Worm (Caenorhabditis elegans): ENCODE measurements around the gene H35B03.1.
A peak's percentile ranks its signal among the peaks of the same experiment; 100 is the strongest.

Gene H35B03.1

DNA sequence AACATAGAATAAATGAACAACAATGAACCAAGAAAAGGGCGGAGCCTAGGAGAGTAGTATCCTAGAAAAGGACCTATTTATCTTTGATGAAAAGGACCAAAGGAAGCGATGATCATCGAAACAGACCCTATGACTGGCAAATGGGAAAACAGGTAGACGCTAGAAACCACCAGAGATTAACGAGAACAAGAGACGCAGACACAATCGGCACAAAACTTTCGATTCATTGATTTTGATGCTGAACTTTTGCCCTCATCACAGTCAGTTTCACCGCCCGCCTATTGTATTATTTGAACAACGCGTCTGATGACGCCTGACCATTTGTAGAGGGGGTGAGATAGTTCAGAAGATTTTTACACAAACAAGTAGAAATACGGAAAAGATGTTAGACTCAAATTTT is 40.3 kb downstream of the H35B03.1 start (continued):
- TF ChIP-seq dpl-1 (GFP tag; optimal IDR thresholded peaks at IDR 0.05) (peak in 2 of 3 experiments; percentile 20), sptf-1 (tag; optimal IDR thresholded peaks at IDR 0.05) (no peak), lin-15B (tag; optimal IDR thresholded peaks at IDR 0.05) (no peak), tbx-2 (tag; optimal IDR thresholded peaks at IDR 0.05) (peak; percentile 28), nhr-11 (tag; optimal IDR thresholded peaks at IDR 0.05) (no peak), nhr-85 (tag) (peak; percentile 92), ceh-8 (GFP tag; optimal IDR thresholded peaks at IDR 0.05) (no peak), ets-5 (GFP tag; IDR thresholded peaks at IDR 0.05) (no peak), lin-13 (GFP tag; optimal IDR thresholded peaks at IDR 0.05) (no peak), mab-9 (GFP tag; IDR thresholded peaks at IDR 0.05) (no peak), jun-1 (tag; optimal IDR thresholded peaks at IDR 0.05) (no peak), nhr-90 (tag; optimal IDR thresholded peaks at IDR 0.05; ENCODE audit: poor library complexity) (peak; percentile 31), ceh-88 (GFP tag; IDR thresholded peaks at IDR 0.05) (no peak), pqm-1 (tag; optimal IDR thresholded peaks at IDR 0.05) (no peak), fkh-4 (tag; optimal IDR thresholded peaks at IDR 0.05; ENCODE audit: borderline replicate concordance) (no peak), vab-15 (tag; optimal IDR thresholded peaks at IDR 0.05) (no peak), egl-13 (tag; optimal IDR thresholded peaks at IDR 0.05) (no peak), lin-39 (tag; optimal IDR thresholded peaks at IDR 0.05) (no peak), ztf-11 (tag; optimal IDR thresholded peaks at IDR 0.05) (no peak)

DNA sequence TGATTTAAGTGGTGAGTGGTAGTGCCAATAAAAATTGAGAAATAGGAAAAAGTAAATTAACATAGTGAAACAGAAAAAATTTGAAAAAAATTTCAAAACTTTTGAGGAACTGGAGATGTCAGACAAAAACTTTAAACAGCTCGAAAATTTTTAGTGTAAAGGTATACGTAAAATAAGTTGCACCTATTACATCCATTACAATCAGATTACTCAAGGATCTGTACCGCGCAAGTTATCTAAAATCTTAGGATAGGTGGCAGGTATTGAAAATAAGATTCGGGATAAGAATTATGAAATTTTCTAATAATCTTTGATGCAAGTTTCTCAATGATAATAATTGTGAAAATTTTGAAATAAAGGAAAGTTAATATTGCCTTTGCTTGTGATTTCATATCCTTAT is 41.4 kb downstream of the H35B03.1 start:
- TF ChIP-seq efl-1 (optimal IDR thresholded peaks at IDR 0.05) (no peak), efl-1 (GFP tag; optimal IDR thresholded peaks at IDR 0.05 in 1 of 2) (peak in 1 of 2 experiments; percentile 88), hpl-2 (GFP tag; optimal IDR thresholded peaks at IDR 0.05) (no peak), nhr-84 (tag; optimal IDR thresholded peaks at IDR 0.05) (no peak), lin-35 (GFP tag; optimal IDR thresholded peaks at IDR 0.05) (no peak), aha-1 (tag; optimal IDR thresholded peaks at IDR 0.05) (no peak), Y116A8C.19 (tag; optimal IDR thresholded peaks at IDR 0.05; ENCODE audit: borderline replicate concordance) (no peak), elt-3 (tag; optimal IDR thresholded peaks at IDR 0.05) (no peak)

DNA sequence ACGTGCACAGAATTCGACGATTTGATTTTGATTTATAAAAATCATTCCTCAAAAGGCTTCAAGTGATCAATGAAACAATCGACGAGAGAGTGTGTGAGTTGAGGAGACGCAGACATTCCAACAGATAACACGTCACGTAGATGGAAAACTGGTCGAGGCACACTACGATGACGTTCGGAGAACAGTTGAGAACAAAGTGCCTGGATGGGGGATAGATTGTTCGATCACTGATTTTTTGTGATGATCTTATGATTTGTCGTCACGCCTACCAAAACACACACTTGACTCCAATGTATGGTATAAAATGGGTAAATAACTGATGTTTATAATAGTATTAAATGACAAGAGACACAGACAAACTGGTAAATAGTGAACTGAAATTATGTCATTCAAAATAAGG is 52.9 kb downstream of the H35B03.1 start:
- TF ChIP-seq elt-3 (tag; optimal IDR thresholded peaks at IDR 0.05): peak in 2 of 6 experiments; percentile 33 to 34
- TF ChIP-seq dsc-1 (tag; optimal IDR thresholded peaks at IDR 0.05): no peak
- no peak for TF ChIP-seq ceh-82 (tag; optimal IDR thresholded peaks at IDR 0.05)
- TF ChIP-seq elt-2 (tag; optimal IDR thresholded peaks at IDR 0.05): peak; percentile 52
- TF ChIP-seq sup-37 (GFP tag; optimal IDR thresholded peaks at IDR 0.05): no peak
- TF ChIP-seq zag-1 (tag; optimal IDR thresholded peaks at IDR 0.05): no peak
- TF ChIP-seq ceh-88 (GFP tag; IDR thresholded peaks at IDR 0.05): no peak
- no peak for TF ChIP-seq mef-2 (tag; optimal IDR thresholded peaks at IDR 0.05)
- TF ChIP-seq nhr-76 (tag; optimal IDR thresholded peaks at IDR 0.05): no peak
- no peak for TF ChIP-seq ceh-90 (tag; optimal IDR thresholded peaks at IDR 0.05)
- peak; percentile 77 for TF ChIP-seq tbx-2 (tag; optimal IDR thresholded peaks at IDR 0.05)
- no peak for TF ChIP-seq swsn-7 (tag; optimal IDR thresholded peaks at IDR 0.05)
- no peak for TF ChIP-seq unc-98 (GFP tag; IDR thresholded peaks at IDR 0.05)
- no peak for TF ChIP-seq snpc-4 (tag; optimal IDR thresholded peaks at IDR 0.05)
- TF ChIP-seq ama-1 (optimal IDR thresholded peaks at IDR 0.05): no peak
- no peak for TF ChIP-seq nhr-12 (tag; optimal IDR thresholded peaks at IDR 0.05)
- no peak for TF ChIP-seq lin-39 (tag; optimal IDR thresholded peaks at IDR 0.05)
- peak; percentile 15 for TF ChIP-seq xbp-1 (tag; optimal IDR thresholded peaks at IDR 0.05)
- no peak for TF ChIP-seq nhr-28 (tag; optimal IDR thresholded peaks at IDR 0.05)
- TF ChIP-seq nhr-85 (tag): peak; percentile 95
- TF ChIP-seq unc-30 (tag; optimal IDR thresholded peaks at IDR 0.05): no peak
- TF ChIP-seq isw-1 (GFP tag; IDR thresholded peaks at IDR 0.05): no peak
- TF ChIP-seq lsy-2 (tag; optimal IDR thresholded peaks at IDR 0.05): no peak
- no peak for TF ChIP-seq efl-1 (optimal IDR thresholded peaks at IDR 0.05)
- peak in 1 of 2 experiments; percentile 94 for TF ChIP-seq efl-1 (GFP tag; optimal IDR thresholded peaks at IDR 0.05 in 1 of 2)
- no peak for TF ChIP-seq fos-1 (tag; optimal IDR thresholded peaks at IDR 0.05)
- peak; percentile 37 for TF ChIP-seq jun-1 (tag; optimal IDR thresholded peaks at IDR 0.05)
- no peak for TF ChIP-seq ces-1 (GFP tag; optimal IDR thresholded peaks at IDR 0.05)
- TF ChIP-seq aha-1 (tag; optimal IDR thresholded peaks at IDR 0.05): no peak
- no peak for TF ChIP-seq nhr-84 (tag; optimal IDR thresholded peaks at IDR 0.05)
- TF ChIP-seq vab-15 (tag; optimal IDR thresholded peaks at IDR 0.05): no peak
- TF ChIP-seq pag-3 (tag; optimal IDR thresholded peaks at IDR 0.05; ENCODE audit: borderline replicate concordance, insufficient read depth): no peak
- TF ChIP-seq mep-1 (tag; optimal IDR thresholded peaks at IDR 0.05): no peak
- TF ChIP-seq unc-86 (tag; optimal IDR thresholded peaks at IDR 0.05): no peak
- TF ChIP-seq unc-130 (tag; optimal IDR thresholded peaks at IDR 0.05): no peak

All from whole organism, L1 larva.